Fruit fly (Drosophila melanogaster) whole organism, embryonic: ENCODE data around the gene CG33281.

Experiments
- Adf1 ChIP-seq: fragments of 200-800 bp; sonication (Bioruptor generic); IDR thresholded peaks from 2 replicates; pipeline ENCODE4 v1.3.6; 2022; ENCODE audit warnings: missing biosample characterization, missing genetic modification characterization
- Antp ChIP-seq: fragments of 200-800 bp; sonication (Bioruptor generic); optimal IDR thresholded peaks from 3 replicates; lab custom pipeline; 2016; ENCODE audit warnings: missing biosample characterization, missing genetic modification characterization
- Awh ChIP-seq: fragments of 200-800 bp; sonication (Bioruptor generic); IDR thresholded peaks from 2 replicates; pipeline ENCODE4, ENCODE4 v1.3.6; 2022; ENCODE audit warnings: missing biosample characterization, missing genetic modification characterization
- Blimp-1 ChIP-seq: fragments of 200-800 bp; sonication (Bioruptor generic); optimal IDR thresholded peaks from 3 replicates; lab custom pipeline; 2018; ENCODE audit warnings: missing biosample characterization, missing genetic modification characterization, mild to moderate bottlenecking, moderate library complexity, missing genetic modification reagents
- Bteb2 ChIP-seq: fragments of 200-800 bp; sonication (Bioruptor generic); optimal IDR thresholded peaks from 2 replicates; lab custom pipeline; 2016; ENCODE audit warnings: missing biosample characterization, missing genetic modification characterization
- CG10321 ChIP-seq: fragments of 200-800 bp; sonication (Bioruptor generic); IDR thresholded peaks from 2 replicates; pipeline ENCODE4 v1.3.6; 2022; ENCODE audit warnings: missing biosample characterization, missing genetic modification characterization
- CG10979 ChIP-seq: fragments of 200-800 bp; sonication (Bioruptor generic); optimal IDR thresholded peaks from 2 replicates; lab custom pipeline; 2018; ENCODE audit warnings: missing biosample characterization, mild to moderate bottlenecking, missing genetic modification characterization, moderate library complexity
- CG11560 ChIP-seq: fragments of 200-800 bp; sonication (Bioruptor generic); IDR thresholded peaks from 3 replicates; pipeline ENCODE4 v1.3.6; 2022; ENCODE audit warnings: missing biosample characterization, missing genetic modification characterization
- CG11696 ChIP-seq: fragments of 200-800 bp; sonication (Bioruptor generic); IDR thresholded peaks from 2 replicates; pipeline ENCODE4 v1.3.6; 2022; ENCODE audit warnings: missing biosample characterization, missing genetic modification characterization
- CG12236 ChIP-seq: fragments of 200-800 bp; sonication (Bioruptor generic); optimal IDR thresholded peaks from 2 replicates; lab custom pipeline; 2016; ENCODE audit warnings: missing biosample characterization, missing genetic modification characterization
- CG1233 ChIP-seq: fragments of 200-800 bp; sonication (Bioruptor generic); optimal IDR thresholded peaks from 4 replicates; lab custom pipeline; 2018; ENCODE audit warnings: missing biosample characterization, mild to moderate bottlenecking, missing genetic modification characterization
- CG13287 ChIP-seq: fragments of 200-800 bp; sonication (Bioruptor generic); IDR thresholded peaks from 2 replicates; pipeline ENCODE4 v1.3.6; 2022; ENCODE audit warnings: missing biosample characterization, missing genetic modification characterization; ENCODE audit not compliant: partially characterized antibody
- CG15011 ChIP-seq: fragments of 200-800 bp; sonication (Bioruptor generic); optimal IDR thresholded peaks from 3 replicates; lab custom pipeline; 2018; ENCODE audit warnings: missing biosample characterization, mild to moderate bottlenecking, missing genetic modification characterization
- CG15601 ChIP-seq: fragments of 200-800 bp; sonication (Bioruptor generic); optimal IDR thresholded peaks from 3 replicates; lab custom pipeline; 2019; ENCODE audit warnings: missing biosample characterization, mild to moderate bottlenecking, missing genetic modification characterization, moderate library complexity
- CG18011 ChIP-seq: fragments of 200-800 bp; sonication (Bioruptor generic); optimal IDR thresholded peaks from 2 replicates; lab custom pipeline; 2017; ENCODE audit warnings: missing biosample characterization, missing genetic modification characterization, mild to moderate bottlenecking, moderate library complexity, missing genotype
- CG2889 ChIP-seq: fragments of 200-800 bp; sonication (Bioruptor generic); IDR thresholded peaks from 3 replicates; pipeline ENCODE4 v1.3.6; 2022; ENCODE audit warnings: missing biosample characterization, missing genetic modification characterization
- CG31365 ChIP-seq: fragments of 200-800 bp; sonication (Bioruptor generic); optimal IDR thresholded peaks from 2 replicates; lab custom pipeline; 2018; ENCODE audit warnings: missing biosample characterization, mild to moderate bottlenecking, missing genetic modification characterization
- CG34376 ChIP-seq: fragments of 200-800 bp; sonication (Bioruptor generic); optimal IDR thresholded peaks from 2 replicates; lab custom pipeline; 2018; ENCODE audit warnings: missing biosample characterization, mild to moderate bottlenecking, missing genetic modification characterization
- CG4404 ChIP-seq: fragments of 200-800 bp; sonication (Bioruptor generic); IDR thresholded peaks from 2 replicates; pipeline ENCODE4 v1.3.6; 2022; ENCODE audit warnings: missing biosample characterization, missing genetic modification characterization
- CG4707 ChIP-seq: fragments of 200-800 bp; sonication (Bioruptor generic); optimal IDR thresholded peaks from 2 replicates; lab custom pipeline; 2018; ENCODE audit warnings: missing biosample characterization, mild to moderate bottlenecking, missing genetic modification characterization, moderate library complexity
- CG7963 ChIP-seq: fragments of 200-800 bp; sonication (Bioruptor generic); IDR thresholded peaks from 3 replicates; pipeline ENCODE4 v1.3.6; 2022; ENCODE audit warnings: missing biosample characterization, missing genetic modification characterization; ENCODE audit not compliant: partially characterized antibody
- CG8924 ChIP-seq: fragments of 200-800 bp; optimal IDR thresholded peaks from 3 replicates; lab custom pipeline; 2019; ENCODE audit warnings: missing biosample characterization, mild to moderate bottlenecking, missing genetic modification characterization, moderate library complexity
- Chrac-16 ChIP-seq: fragments of 200-800 bp; sonication (Bioruptor generic); optimal IDR thresholded peaks from 3 replicates; lab custom pipeline; 2016; ENCODE audit warnings: missing biosample characterization, missing genetic modification characterization
- CkIIα-i1 ChIP-seq: fragments of 200-800 bp; sonication (Bioruptor generic); IDR thresholded peaks from 2 replicates; pipeline ENCODE4 v1.3.6; 2022; ENCODE audit warnings: missing biosample characterization, missing genetic modification characterization
- D ChIP-seq, 2 experiments: fragments of 200-800 bp in 1 of 2; fragments of >200 bp in 1 of 2; sonication (Bioruptor generic) in 1 of 2; optimal IDR thresholded peaks; 2 replicates in 1 of 2; 3 replicates in 1 of 2; lab custom pipeline; 2017; ENCODE audit warnings: mild to moderate bottlenecking in 1 of 2, missing biosample characterization in 1 of 2, missing genetic modification characterization in 1 of 2, missing genetic modification reagents in 1 of 2
- Dbx ChIP-seq: fragments of 200-800 bp; sonication (Bioruptor generic); IDR thresholded peaks from 3 replicates; pipeline ENCODE4 v1.3.6; 2022; ENCODE audit warnings: missing biosample characterization, missing genetic modification characterization
- Dip2 ChIP-seq: fragments of 200-800 bp; sonication (Bioruptor generic); IDR thresholded peaks from 2 replicates; pipeline ENCODE4 v1.3.6; 2022; ENCODE audit warnings: missing biosample characterization, missing genetic modification characterization
- Dref ChIP-seq: fragments of 200-800 bp; sonication (Bioruptor generic); IDR thresholded peaks from 2 replicates; pipeline ENCODE4 v1.3.6; 2022; ENCODE audit warnings: missing biosample characterization, missing genetic modification characterization
- Eip74EF ChIP-seq, 2 experiments: fragments of 200-800 bp in 1 of 2; fragments of >200 bp in 1 of 2; sonication (Bioruptor generic) in 1 of 2; optimal IDR thresholded peaks; 2 replicates each; lab custom pipeline; 2017 to 2019; ENCODE audit warnings: missing biosample characterization in 2 of 2, missing genetic modification characterization in 2 of 2, mild to moderate bottlenecking in 1 of 2, moderate library complexity in 1 of 2
- Jarid2 ChIP-seq: fragments of 200-800 bp; sonication (Bioruptor generic); optimal IDR thresholded peaks from 3 replicates; lab custom pipeline; 2017; ENCODE audit warnings: mild to moderate bottlenecking, missing biosample characterization, missing genetic modification reagents, missing genetic modification characterization
- Kr ChIP-seq: fragments of 200-800 bp; sonication (Bioruptor generic); optimal IDR thresholded peaks from 2 replicates; lab custom pipeline; 2017; ENCODE audit warnings: missing biosample characterization, mild to moderate bottlenecking, missing genetic modification characterization
- Nf-YC ChIP-seq: fragments of 200-800 bp; optimal IDR thresholded peaks from 3 replicates; lab custom pipeline; 2019; ENCODE audit warnings: missing biosample characterization, mild to moderate bottlenecking, missing genetic modification characterization, moderate library complexity
- Tbp ChIP-seq: fragments of >200 bp; optimal IDR thresholded peaks from 2 replicates; lab custom pipeline; 2018; ENCODE audit warnings: missing biosample characterization, missing genetic modification characterization
- ac ChIP-seq: fragments of 200-800 bp; sonication (Bioruptor generic); optimal IDR thresholded peaks from 3 replicates; lab custom pipeline; 2017; ENCODE audit warnings: missing biosample characterization, mild to moderate bottlenecking, missing genetic modification characterization
- ci ChIP-seq: fragments of 200-800 bp; sonication (Bioruptor generic); IDR thresholded peaks from 3 replicates; pipeline ENCODE4 v1.3.6; 2022; ENCODE audit warnings: missing biosample characterization, missing genetic modification characterization
- dpn ChIP-seq, 2 experiments: fragments of 200-800 bp; sonication (Bioruptor generic); optimal IDR thresholded peaks; 3 replicates each; lab custom pipeline; 2016; ENCODE audit warnings: missing biosample characterization in 2 of 2, missing genetic modification characterization in 2 of 2
- dysf ChIP-seq: fragments of 200-800 bp; sonication (Bioruptor generic); IDR thresholded peaks from 3 replicates; pipeline ENCODE4 v1.3.6; 2022; ENCODE audit warnings: missing biosample characterization, missing genetic modification characterization
- ken ChIP-seq: fragments of 200-800 bp; sonication (Bioruptor generic); IDR thresholded peaks from 3 replicates; pipeline ENCODE4 v1.3.6; 2022; ENCODE audit warnings: missing biosample characterization, missing genetic modification characterization
- luna ChIP-seq: fragments of 200-800 bp; sonication (Bioruptor generic); optimal IDR thresholded peaks from 2 replicates; lab custom pipeline; 2016; ENCODE audit warnings: missing biosample characterization, missing genetic modification characterization
- mirr ChIP-seq: fragments of 200-800 bp; sonication (Bioruptor generic); optimal IDR thresholded peaks from 3 replicates; lab custom pipeline; 2018; ENCODE audit warnings: missing biosample characterization, mild to moderate bottlenecking, missing genetic modification characterization
- otp ChIP-seq: fragments of 200-800 bp; sonication (Bioruptor generic); IDR thresholded peaks from 3 replicates; pipeline ENCODE4, ENCODE4 v1.3.6; 2022; ENCODE audit warnings: missing biosample characterization, missing genetic modification characterization
- pros ChIP-seq: fragments of 200-800 bp; sonication (Bioruptor generic); optimal IDR thresholded peaks from 3 replicates; lab custom pipeline; 2019; ENCODE audit warnings: missing biosample characterization, mild to moderate bottlenecking, missing genetic modification characterization, moderate library complexity
- ro ChIP-seq: fragments of 200-800 bp; sonication (Bioruptor generic); IDR thresholded peaks from 2 replicates; pipeline ENCODE4 v1.3.6; 2022; ENCODE audit warnings: missing biosample characterization, missing genetic modification characterization
- schlank ChIP-seq: fragments of 200-800 bp; sonication (Bioruptor generic); optimal IDR thresholded peaks from 2 replicates; lab custom pipeline; 2018; ENCODE audit warnings: missing biosample characterization, mild to moderate bottlenecking, missing genetic modification characterization
- slp2 ChIP-seq: fragments of 200-800 bp; sonication (Bioruptor generic); optimal IDR thresholded peaks from 2 replicates; lab custom pipeline; 2016; ENCODE audit warnings: missing biosample characterization, missing genetic modification characterization
- so ChIP-seq: fragments of 200-800 bp; sonication (Bioruptor generic); IDR thresholded peaks from 3 replicates; pipeline ENCODE4 v1.3.6; 2022; ENCODE audit warnings: missing biosample characterization, missing genetic modification characterization
- tap ChIP-seq: fragments of 200-800 bp; optimal IDR thresholded peaks from 3 replicates; lab custom pipeline; 2019; ENCODE audit warnings: missing biosample characterization, mild to moderate bottlenecking, missing genetic modification characterization, moderate library complexity
- unpg ChIP-seq: fragments of 200-800 bp; sonication (Bioruptor generic); optimal IDR thresholded peaks from 3 replicates; lab custom pipeline; 2018; ENCODE audit warnings: missing biosample characterization, mild to moderate bottlenecking, missing genetic modification characterization, moderate library complexity
- wdn ChIP-seq: fragments of 200-800 bp; sonication (Bioruptor generic); IDR thresholded peaks from 2 replicates; pipeline ENCODE4 v1.3.6; 2022; ENCODE audit warnings: missing biosample characterization, missing genetic modification characterization
- zen ChIP-seq: fragments of 200-800 bp; sonication (Bioruptor generic); optimal IDR thresholded peaks from 3 replicates; lab custom pipeline; 2018; ENCODE audit warnings: missing biosample characterization, mild to moderate bottlenecking, missing genetic modification characterization, moderate library complexity
- zf30C ChIP-seq: fragments of 200-800 bp; sonication (Bioruptor generic); optimal IDR thresholded peaks from 3 replicates; lab custom pipeline; 2018; ENCODE audit warnings: missing biosample characterization, mild to moderate bottlenecking, missing genetic modification characterization

Gene CG33281

dm6 chr2L:3373242-3373641 is 49.2 kb downstream of the CG33281 start, which contains the start of gene GramD1B (continued):
- no peak for TF ChIP-seq schlank (tag; lab: Kevin White, UChicago)
- TF ChIP-seq mirr (GFP tag; lab: Kevin White, UChicago) = no peak
- no peak for TF ChIP-seq dysf (GFP tag; lab: Robert Waterston, UW)
- TF ChIP-seq Dip2 (GFP tag; lab: Robert Waterston, UW) = no peak
- no peak for TF ChIP-seq Eip74EF (GFP tag; optimal IDR thresholded peaks at IDR 0.05; lab: Kevin White, UChicago)
- TF ChIP-seq CG31365 (tag; lab: Kevin White, UChicago) = no peak
- no peak for TF ChIP-seq CG10321 (GFP tag; lab: Robert Waterston, UW)
- peak; percentile 25 for TF ChIP-seq zen (tag; lab: Kevin White, UChicago)
- peak; percentile 10 for TF ChIP-seq CG15601
- TF ChIP-seq CG34376 (GFP tag; lab: Kevin White, UChicago) = no peak
- TF ChIP-seq Antp = no peak
- no peak for TF ChIP-seq Adf1
- TF ChIP-seq Kr (GFP tag; lab: Kevin White, UChicago) = no peak
- no peak for TF ChIP-seq CG11560 (tag; lab: Robert Waterston, UW)
- no peak for TF ChIP-seq Jarid2 (GFP tag; lab: Kevin White, UChicago)
- TF ChIP-seq pros (GFP tag; lab: Kevin White, UChicago) = no peak
- no peak for TF ChIP-seq CkIIα-i1
- no peak for TF ChIP-seq Chrac-16
- TF ChIP-seq CG4707 (GFP tag; lab: Kevin White, UChicago) = no peak
- TF ChIP-seq Bteb2 (GFP tag; lab: Kevin White, UChicago) = no peak
- no peak for TF ChIP-seq otp
- peak; percentile 19; the same call in 1 of the 2 replicates for TF ChIP-seq Dref (GFP tag; lab: Robert Waterston, UW)
- no peak for TF ChIP-seq CG18011
- TF ChIP-seq CG4404 (GFP tag; lab: Robert Waterston, UW) = no peak
- no peak for TF ChIP-seq CG1233 (GFP tag; lab: Kevin White, UChicago)
- no peak for TF ChIP-seq wdn (GFP tag; lab: Robert Waterston, UW)
- TF ChIP-seq so (GFP tag; lab: Robert Waterston, UW) = no peak
- no peak for TF ChIP-seq CG2889 (GFP tag; lab: Robert Waterston, UW)
- no peak for TF ChIP-seq CG10979 (tag; lab: Kevin White, UChicago)
- no peak for TF ChIP-seq luna (GFP tag; lab: Kevin White, UChicago)
- TF ChIP-seq D (optimal IDR thresholded peaks at IDR 0.05; lab: Kevin White, UChicago) = no peak
- no peak for TF ChIP-seq D (GFP tag; optimal IDR thresholded peaks at IDR 0.05; lab: Kevin White, UChicago)
- no peak for TF ChIP-seq CG15011
- no peak for TF ChIP-seq tap
- no peak for TF ChIP-seq Blimp-1
- TF ChIP-seq zf30C (GFP tag; lab: Kevin White, UChicago) = no peak
- TF ChIP-seq CG11696 (GFP tag; lab: Robert Waterston, UW) = no peak
- TF ChIP-seq ci (GFP tag; lab: Robert Waterston, UW) = 0 out of 3 replicates have a peak, but pooled peaks have one; percentile 36
- TF ChIP-seq unpg (GFP tag; lab: Kevin White, UChicago) = no peak
- no peak for TF ChIP-seq CG12236 (GFP tag; lab: Kevin White, UChicago)
- TF ChIP-seq CG13287 (GFP tag; lab: Robert Waterston, UW) = peak; percentile 57; the same call in 1 of the 2 replicates
- peak in 1 of 2 experiments; percentile 22 for TF ChIP-seq dpn (GFP tag; optimal IDR thresholded peaks at IDR 0.05; lab: Kevin White, UChicago)
- TF ChIP-seq slp2 (GFP tag; lab: Kevin White, UChicago) = no peak
- TF ChIP-seq Awh = no peak
- TF ChIP-seq ken = 0 out of 3 replicates have a peak, but pooled peaks have one; percentile 23
- TF ChIP-seq ac (GFP tag; lab: Kevin White, UChicago) = no peak
- no peak for TF ChIP-seq ro
- TF ChIP-seq Nf-YC (tag; lab: Kevin White, UChicago) = no peak
- TF ChIP-seq Dbx (GFP tag; lab: Robert Waterston, UW) = no peak
- TF ChIP-seq Tbp (GFP tag; lab: Kevin White, UChicago) = no peak
- TF ChIP-seq CG8924 (tag; lab: Kevin White, UChicago) = peak; percentile 51
- no peak for TF ChIP-seq CG7963 (GFP tag; lab: Robert Waterston, UW)
